Worm (Caenorhabditis elegans) whole organism, mixed stage, embryonic: ENCODE data around the gene cyp-33E1.

Experiments
- M03D4.4 ChIP-seq: sonication (generic microtip); optimal IDR thresholded peaks from 2 replicates; lab custom pipeline; 2017; ENCODE audit warnings: mild to moderate bottlenecking, missing genetic modification characterization, missing compliant biosample characterization
- bed-3 ChIP-seq: fragments of 200-800 bp; sonication (Bioruptor generic); optimal IDR thresholded peaks from 3 replicates; lab custom pipeline; 2018; ENCODE audit warnings: mild to moderate bottlenecking, missing genetic modification characterization, moderate library complexity, missing compliant biosample characterization
- blmp-1 ChIP-seq: fragments of 150-350 bp; optimal IDR thresholded peaks from 2 replicates; lab custom pipeline; 2014; ENCODE audit warnings: missing biosample characterization, missing genetic modification characterization
- ceh-39 ChIP-seq: fragments of 150-350 bp; optimal IDR thresholded peaks from 2 replicates; lab custom pipeline; 2014; ENCODE audit warnings: missing biosample characterization, missing genetic modification characterization
- ceh-83 ChIP-seq: fragments of 200-800 bp; sonication (Bioruptor generic); optimal IDR thresholded peaks from 2 replicates; lab custom pipeline; 2018; ENCODE audit warnings: mild to moderate bottlenecking, missing genetic modification characterization, missing compliant biosample characterization
- ces-1 ChIP-seq: fragments of 150-350 bp; optimal IDR thresholded peaks from 2 replicates; lab custom pipeline; 2014; ENCODE audit warnings: missing biosample characterization, missing genetic modification reagents, missing genetic modification characterization
- cnd-1 ChIP-seq: fragments of 200-800 bp; sonication (Bioruptor generic); optimal IDR thresholded peaks from 2 replicates; lab custom pipeline; 2018; ENCODE audit warnings: mild to moderate bottlenecking, missing genetic modification characterization, missing compliant biosample characterization
- drap-1 ChIP-seq: fragments of 200-800 bp; sonication (Bioruptor generic); optimal IDR thresholded peaks from 3 replicates; lab custom pipeline; 2018; ENCODE audit warnings: mild to moderate bottlenecking, missing genetic modification characterization, missing compliant biosample characterization
- elt-1 ChIP-seq: sonication (generic microtip); optimal IDR thresholded peaks from 2 replicates; lab custom pipeline; 2017; ENCODE audit warnings: missing genetic modification characterization, mild to moderate bottlenecking, missing compliant biosample characterization, antibody characterized with exemption, moderate library complexity, borderline replicate concordance; ENCODE audit not compliant: insufficient read depth
- elt-3 ChIP-seq: fragments of 150-350 bp; optimal IDR thresholded peaks from 2 replicates; lab custom pipeline; 2014; ENCODE audit warnings: missing biosample characterization, missing genetic modification characterization
- flh-1 ChIP-seq: fragments of 200-800 bp; sonication (Bioruptor generic); optimal IDR thresholded peaks from 2 replicates; lab custom pipeline; 2018; ENCODE audit warnings: mild to moderate bottlenecking, missing genetic modification characterization, moderate library complexity, missing compliant biosample characterization
- ham-2 ChIP-seq: fragments of 200-800 bp; sonication (Bioruptor generic); optimal IDR thresholded peaks from 2 replicates; lab custom pipeline; 2018; ENCODE audit warnings: mild to moderate bottlenecking, missing genetic modification characterization, missing compliant biosample characterization
- hlh-1 ChIP-seq: fragments of 150-350 bp; optimal IDR thresholded peaks from 2 replicates; lab custom pipeline; 2014; ENCODE audit warnings: missing biosample characterization, missing genetic modification reagents, missing genetic modification characterization
- lin-13 ChIP-seq: fragments of 150-350 bp; optimal IDR thresholded peaks from 2 replicates; lab custom pipeline; 2014; ENCODE audit warnings: missing biosample characterization, missing genetic modification characterization
- lin-32 ChIP-seq: fragments of 200-800 bp; sonication (Bioruptor generic); optimal IDR thresholded peaks from 2 replicates; lab custom pipeline; 2018; ENCODE audit warnings: mild to moderate bottlenecking, missing genetic modification characterization, missing compliant biosample characterization
- mab-5 ChIP-seq: fragments of 150-350 bp; optimal IDR thresholded peaks from 2 replicates; lab custom pipeline; 2014; ENCODE audit warnings: missing biosample characterization, missing genetic modification characterization
- mep-1 ChIP-seq: fragments of 150-350 bp; optimal IDR thresholded peaks from 2 replicates; lab custom pipeline; 2017; ENCODE audit warnings: missing biosample characterization, missing genetic modification reagents, missing genetic modification characterization, inconsistent platforms
- mls-2 ChIP-seq: sonication (generic microtip); optimal IDR thresholded peaks from 2 replicates; lab custom pipeline; 2016; ENCODE audit warnings: mild to moderate bottlenecking, missing genetic modification characterization, moderate library complexity, missing compliant biosample characterization
- nhr-12 ChIP-seq: fragments of 150-350 bp; optimal IDR thresholded peaks from 2 replicates; lab custom pipeline; 2014; ENCODE audit warnings: missing biosample characterization, missing genetic modification characterization
- nhr-2 ChIP-seq: fragments of 150-350 bp; optimal IDR thresholded peaks from 2 replicates; lab custom pipeline; 2014; ENCODE audit warnings: missing biosample characterization, missing genetic modification characterization
- nhr-237 ChIP-seq: fragments of 150-350 bp; optimal IDR thresholded peaks from 2 replicates; lab custom pipeline; 2014; ENCODE audit warnings: missing biosample characterization, missing genetic modification characterization
- nhr-76 ChIP-seq: sonication (generic microtip); optimal IDR thresholded peaks from 2 replicates; lab custom pipeline; 2017; ENCODE audit warnings: missing biosample characterization, missing genetic modification characterization
- pha-4 ChIP-seq: fragments of 150-350 bp; optimal IDR thresholded peaks from 2 replicates; lab custom pipeline; 2018; ENCODE audit warnings: missing biosample characterization, missing genetic modification reagents, missing genetic modification characterization
- sem-2 ChIP-seq: fragments of 200-800 bp; sonication (Bioruptor generic); optimal IDR thresholded peaks from 2 replicates; lab custom pipeline; 2018; ENCODE audit warnings: mild to moderate bottlenecking, missing genetic modification characterization, missing compliant biosample characterization
- snpc-4 ChIP-seq: fragments of 150-350 bp; optimal IDR thresholded peaks from 2 replicates; lab custom pipeline; 2014; ENCODE audit warnings: missing biosample characterization, missing genetic modification characterization
- sptf-1 ChIP-seq: sonication (generic microtip); optimal IDR thresholded peaks from 2 replicates; lab custom pipeline; 2017; ENCODE audit warnings: mild to moderate bottlenecking, missing genetic modification characterization, moderate library complexity, missing compliant biosample characterization
- unc-120 ChIP-seq: sonication (generic microtip); optimal IDR thresholded peaks from 2 replicates; lab custom pipeline; 2017; ENCODE audit warnings: missing genetic modification characterization, missing compliant biosample characterization; ENCODE audit not compliant: poor library complexity, severe bottlenecking
- unc-39 ChIP-seq: fragments of 150-350 bp; optimal IDR thresholded peaks from 2 replicates; lab custom pipeline; 2014; ENCODE audit warnings: missing biosample characterization, missing genetic modification characterization
- unc-62 ChIP-seq: fragments of 150-350 bp; optimal IDR thresholded peaks from 2 replicates; lab custom pipeline; 2014; ENCODE audit warnings: missing biosample characterization, missing genetic modification reagents, missing genetic modification characterization
- zip-8 ChIP-seq: fragments of 150-350 bp; optimal IDR thresholded peaks from 2 replicates; lab custom pipeline; 2014; ENCODE audit warnings: missing biosample characterization, missing genetic modification characterization
- ztf-11 ChIP-seq: fragments of 150-350 bp; optimal IDR thresholded peaks from 2 replicates; lab custom pipeline; 2014; ENCODE audit warnings: missing biosample characterization, missing genetic modification characterization

Gene cyp-33E1

DNA sequence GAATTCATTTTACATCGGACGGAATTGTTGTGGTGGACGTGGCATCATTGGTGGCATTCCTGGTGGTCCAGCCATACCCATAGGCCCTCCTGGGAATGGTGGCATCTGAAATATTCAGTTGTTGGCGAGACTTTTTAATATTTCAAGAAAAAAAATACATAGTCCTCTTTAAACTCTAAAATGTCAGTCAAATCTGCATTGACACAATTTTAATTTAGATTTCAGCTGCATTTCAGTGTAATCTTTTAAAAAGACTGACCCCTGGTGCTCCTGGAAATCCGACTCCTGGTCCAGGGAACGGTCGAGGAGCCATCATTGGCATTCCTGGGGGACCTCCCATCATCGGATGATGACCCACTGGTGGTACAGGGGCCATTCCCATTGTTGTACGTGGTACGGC, 38.6 kb upstream of the cyp-33E1 start:
- TF ChIP-seq zip-8 (tag; lab: Kevin White, UChicago) (no peak), hlh-1 (tag; lab: Kevin White, UChicago) (no peak), nhr-12 (tag; lab: Kevin White, UChicago) (no peak), cnd-1 (tag; lab: Kevin White, UChicago) (no peak), snpc-4 (tag; lab: Kevin White, UChicago) (no peak), lin-13 (no peak), mab-5 (tag; lab: Kevin White, UChicago) (no peak), sptf-1 (tag; lab: Kevin White, UChicago) (no peak)

- TF ChIP-seq mab-5 (tag; lab: Kevin White, UChicago) (no peak), lin-13 (no peak), pha-4 (tag; lab: Kevin White, UChicago) (no peak), M03D4.4 (tag; lab: Kevin White, UChicago) (no peak), ceh-39 (tag; lab: Kevin White, UChicago) (no peak), unc-62 (GFP tag; lab: Kevin White, UChicago) (no peak), flh-1 (no peak), unc-39 (tag; lab: Kevin White, UChicago) (no peak), cnd-1 (tag; lab: Kevin White, UChicago) (no peak)
These were observed 38.1 kb upstream of the cyp-33E1 start, which contains the start of gene pole-2 for ce11 chrIV:8686510-8686909. Gene pole-2 (minus strand): TSS chrIV:8686610.

- TF ChIP-seq drap-1 (GFP tag; lab: Kevin White, UChicago): no peak
- TF ChIP-seq sptf-1 (tag; lab: Kevin White, UChicago): no peak
- no peak for TF ChIP-seq lin-32 (GFP tag; lab: Kevin White, UChicago)
These were observed 30.8 kb upstream of the cyp-33E1 start, which contains the start of gene nlp-60 for ce11 chrIV:8679225-8679624. Gene nlp-60 (minus strand): TSS chrIV:8679325.

- no peak for TF ChIP-seq mab-5 (tag; lab: Kevin White, UChicago)
- no peak for TF ChIP-seq sem-2 (GFP tag; lab: Kevin White, UChicago)
- TF ChIP-seq elt-1 (tag; lab: Kevin White, UChicago): no peak
- no peak for TF ChIP-seq ceh-39 (tag; lab: Kevin White, UChicago)
- no peak for TF ChIP-seq cnd-1 (tag; lab: Kevin White, UChicago)
- TF ChIP-seq flh-1: no peak
- no peak for TF ChIP-seq ham-2 (GFP tag; lab: Kevin White, UChicago)
- no peak for TF ChIP-seq ces-1 (GFP tag; lab: Kevin White, UChicago)
- TF ChIP-seq nhr-12 (tag; lab: Kevin White, UChicago): no peak
- no peak for TF ChIP-seq snpc-4 (tag; lab: Kevin White, UChicago)
- TF ChIP-seq elt-3 (tag; lab: Kevin White, UChicago): no peak
- no peak for TF ChIP-seq mep-1 (tag; lab: Kevin White, UChicago)
- no peak for TF ChIP-seq mls-2
- TF ChIP-seq nhr-237 (tag; lab: Kevin White, UChicago): no peak
- TF ChIP-seq unc-39 (tag; lab: Kevin White, UChicago): no peak
- TF ChIP-seq blmp-1 (tag; lab: Kevin White, UChicago): no peak
- no peak for TF ChIP-seq drap-1 (GFP tag; lab: Kevin White, UChicago)
- no peak for TF ChIP-seq unc-120
- no peak for TF ChIP-seq ceh-83 (GFP tag; lab: Kevin White, UChicago)
- no peak for TF ChIP-seq nhr-2 (tag; lab: Kevin White, UChicago)
These were observed 28.9 kb upstream of the cyp-33E1 start, which contains the start of gene F08B4.8 for ce11 chrIV:8677303-8677702. Gene F08B4.8 (plus strand): TSS chrIV:8677603.

DNA sequence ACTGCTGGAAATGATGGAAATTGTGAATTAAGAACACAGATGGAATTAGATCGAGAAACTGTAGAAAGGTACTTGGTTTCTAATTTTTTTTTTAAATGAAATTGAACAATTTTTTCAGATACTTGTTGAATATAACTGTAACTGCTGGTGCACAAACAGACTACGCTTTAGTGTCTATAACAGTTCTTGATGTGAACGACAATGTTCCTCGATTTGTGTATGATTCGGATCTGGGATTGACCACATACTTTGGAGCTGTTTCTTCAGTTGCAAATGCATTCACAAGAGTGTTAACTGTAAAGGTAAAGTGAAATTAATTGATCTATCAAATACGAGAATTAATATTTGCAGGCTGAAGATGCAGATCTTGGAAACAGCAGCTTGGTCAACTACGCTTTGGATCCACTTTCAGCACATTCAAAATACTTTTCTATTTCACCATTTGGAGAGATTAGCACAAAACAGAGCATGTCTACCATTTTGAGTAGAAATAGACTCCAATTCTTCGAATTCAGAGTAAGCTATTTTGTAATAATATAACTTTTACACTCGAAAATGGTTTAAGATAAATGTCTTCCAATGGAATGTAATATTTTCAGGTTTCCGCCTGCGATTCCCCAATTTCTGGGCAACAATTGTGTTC, 25.5 kb upstream of the cyp-33E1 start:
- TF ChIP-seq M03D4.4 (tag; lab: Kevin White, UChicago) (no peak), sem-2 (GFP tag; lab: Kevin White, UChicago) (no peak), cnd-1 (tag; lab: Kevin White, UChicago) (no peak), ztf-11 (tag; lab: Kevin White, UChicago) (no peak), ces-1 (GFP tag; lab: Kevin White, UChicago) (no peak), sptf-1 (tag; lab: Kevin White, UChicago) (no peak), nhr-2 (tag; lab: Kevin White, UChicago) (no peak), snpc-4 (tag; lab: Kevin White, UChicago) (no peak), nhr-237 (tag; lab: Kevin White, UChicago) (no peak), bed-3 (GFP tag; lab: Kevin White, UChicago) (no peak), ceh-39 (tag; lab: Kevin White, UChicago) (no peak), nhr-76 (tag; lab: Kevin White, UChicago) (no peak), mls-2 (no peak), ceh-83 (GFP tag; lab: Kevin White, UChicago) (no peak)
- TF ChIP-seq, all 35 proteins: peak for 0
